Worm (Caenorhabditis elegans): ENCODE results near the gene dcaf-1.

- no peak for TF ChIP-seq dmd-4 (tag; optimal IDR thresholded peaks at IDR 0.05; ENCODE audit: borderline replicate concordance)
- no peak for TF ChIP-seq npax-4 (tag; optimal IDR thresholded peaks at IDR 0.05)
- no peak for TF ChIP-seq ets-4 (tag; optimal IDR thresholded peaks at IDR 0.05)
- no peak for TF ChIP-seq unc-86 (tag; optimal IDR thresholded peaks at IDR 0.05)
- TF ChIP-seq tbx-2 (tag; optimal IDR thresholded peaks at IDR 0.05) = no peak
These were observed 18.4 kb upstream of the dcaf-1 start, which contains the start of the genes nhr-138 and C28D4.18 for ce11 chrIV:9724948-9725347.
